Worm (Caenorhabditis elegans) whole organism, midembryonic: ENCODE measurements around the gene srw-77.

ENCODE experiments used
- T22C8.4 ChIP-seq: fragments of 200-800 bp; sonication (Bioruptor generic); IDR thresholded peaks from 2 replicates; pipeline ENCODE4 v1.3.6; 2022; ENCODE audit warnings: missing genetic modification characterization, missing compliant biosample characterization
- cog-1 ChIP-seq: sonication (generic microtip); optimal IDR thresholded peaks from 2 replicates; lab custom pipeline; 2016; ENCODE audit warnings: missing genetic modification characterization, missing compliant biosample characterization

- TF ChIP-seq cog-1 (tag; lab: Kevin White, UChicago) (no peak), T22C8.4 (GFP tag; lab: Robert Waterston, UW) (no peak)
These were observed 39.9 kb upstream of the srw-77 start for ce11 chrV:16683359-16683758.
